Fruit fly (Drosophila melanogaster): ENCODE measurements around the gene spri.
A peak's percentile ranks its signal among the peaks of the same experiment; 100 is the strongest.

The spri gene

dm6 chrX:10582064-10582463 is 3.2 kb downstream of the spri start (continued):
- peak; percentile 74 for TF ChIP-seq CG2202 (tag; optimal IDR thresholded peaks at IDR 0.05)
- TF ChIP-seq CG12071 (GFP tag; optimal IDR thresholded peaks at IDR 0.05) = peak; percentile 53
- peak; percentile 14 for TF ChIP-seq btn (GFP tag; optimal IDR thresholded peaks at IDR 0.05)
- peak; percentile 52 for TF ChIP-seq odd (GFP tag; optimal IDR thresholded peaks at IDR 0.05)
- TF ChIP-seq CG2875 (GFP tag; optimal IDR thresholded peaks at IDR 0.05) = peak; percentile 63
- peak; percentile 12 for TF ChIP-seq CG11398 (GFP tag; optimal IDR thresholded peaks at IDR 0.05)
- TF ChIP-seq CG17359 (tag; optimal IDR thresholded peaks at IDR 0.05) = peak; percentile 23
- peak; percentile 65 for TF ChIP-seq CG33557 (GFP tag; optimal IDR thresholded peaks at IDR 0.05)
- no peak for TF ChIP-seq Drgx (GFP tag; IDR thresholded peaks at IDR 0.05)
- 0 out of 2 replicates have a peak, but pooled peaks have one; percentile 6 for TF ChIP-seq sim (GFP tag; IDR thresholded peaks at IDR 0.05)
- no peak for TF ChIP-seq z (GFP tag; IDR thresholded peaks at IDR 0.05)
- no peak for TF ChIP-seq wdn (GFP tag; IDR thresholded peaks at IDR 0.05)
- TF ChIP-seq CG10209 (GFP tag; optimal IDR thresholded peaks at IDR 0.05) = peak; percentile 65
- TF ChIP-seq Camta (GFP tag; optimal IDR thresholded peaks at IDR 0.05) = peak; percentile 34
- peak; percentile 65 for TF ChIP-seq CG17568 (GFP tag; optimal IDR thresholded peaks at IDR 0.05)
- peak; percentile 25 for TF ChIP-seq CG9727 (GFP tag; optimal IDR thresholded peaks at IDR 0.05)
- no peak for TF ChIP-seq ssp (GFP tag; IDR thresholded peaks at IDR 0.05)
- peak; percentile 56 for TF ChIP-seq gem (tag; optimal IDR thresholded peaks at IDR 0.05)
- peak; percentile 10 for TF ChIP-seq CG7839 (tag; optimal IDR thresholded peaks at IDR 0.05)
- peak; percentile 74 for TF ChIP-seq fd64A (GFP tag; optimal IDR thresholded peaks at IDR 0.05)
- peak; percentile 84 for TF ChIP-seq fd102C (GFP tag; optimal IDR thresholded peaks at IDR 0.05)
- TF ChIP-seq HmgD (GFP tag; optimal IDR thresholded peaks at IDR 0.05) = no peak
- no peak for TF ChIP-seq pita (GFP tag; optimal IDR thresholded peaks at IDR 0.05)
- no peak for TF ChIP-seq psq (GFP tag; optimal IDR thresholded peaks at IDR 0.05)
- TF ChIP-seq bcd (GFP tag; optimal IDR thresholded peaks at IDR 0.05) = peak; percentile 24
- TF ChIP-seq NC2α (GFP tag; optimal IDR thresholded peaks at IDR 0.05) = peak; percentile 5
- peak; percentile 24 for TF ChIP-seq cg (GFP tag; optimal IDR thresholded peaks at IDR 0.05)
- TF ChIP-seq Dref (GFP tag; IDR thresholded peaks at IDR 0.05) = no peak
- no peak for TF ChIP-seq CG12155 (GFP tag; optimal IDR thresholded peaks at IDR 0.05)
- TF ChIP-seq CG12219 (GFP tag; optimal IDR thresholded peaks at IDR 0.05) = peak; percentile 58
- TF ChIP-seq CG3995 (GFP tag; optimal IDR thresholded peaks at IDR 0.05) = no peak
- TF ChIP-seq CG18262 (tag; optimal IDR thresholded peaks at IDR 0.05) = no peak
- TF ChIP-seq chn (GFP tag; optimal IDR thresholded peaks at IDR 0.05) = no peak
- TF ChIP-seq CG15479 (GFP tag; optimal IDR thresholded peaks at IDR 0.05) = peak; percentile 12
- peak; percentile 32 for TF ChIP-seq Blimp-1 (GFP tag; optimal IDR thresholded peaks at IDR 0.05)
- no peak for TF ChIP-seq trem (tag; optimal IDR thresholded peaks at IDR 0.05)
- peak; percentile 21 for TF ChIP-seq CG15011 (GFP tag; optimal IDR thresholded peaks at IDR 0.05)
- TF ChIP-seq Sox100B (GFP tag; optimal IDR thresholded peaks at IDR 0.05) = peak; percentile 25
- peak; percentile 30 for TF ChIP-seq nerfin-1 (tag; optimal IDR thresholded peaks at IDR 0.05)
- no peak for TF ChIP-seq H15 (GFP tag; IDR thresholded peaks at IDR 0.05)
- peak in 1 of 2 experiments; percentile 49 for TF ChIP-seq bsh (GFP tag; optimal IDR thresholded peaks at IDR 0.05)
- no peak for TF ChIP-seq Hr51 (GFP tag; optimal IDR thresholded peaks at IDR 0.05)
- TF ChIP-seq ATbp (GFP tag; optimal IDR thresholded peaks at IDR 0.05) = peak; percentile 81
- peak; percentile 37 for TF ChIP-seq Mes4 (GFP tag; optimal IDR thresholded peaks at IDR 0.05)
- TF ChIP-seq twi (tag; optimal IDR thresholded peaks at IDR 0.05) = peak; percentile 0
- peak; percentile 40 for TF ChIP-seq CG18619 (GFP tag; optimal IDR thresholded peaks at IDR 0.05)
- 0 out of 3 replicates have a peak, but pooled peaks have one; percentile 21 for TF ChIP-seq otp (GFP tag; IDR thresholded peaks at IDR 0.05)
- TF ChIP-seq CG15696 (tag; optimal IDR thresholded peaks at IDR 0.05) = peak; percentile 80
- TF ChIP-seq dysf (GFP tag; IDR thresholded peaks at IDR 0.05) = no peak
- TF ChIP-seq Hmr (GFP tag; optimal IDR thresholded peaks at IDR 0.05) = peak; percentile 29

Measured in whole organism, embryonic.